Fruit fly (Drosophila melanogaster): ENCODE measurements around the gene CG14829.

The CG14829 gene

DNA sequence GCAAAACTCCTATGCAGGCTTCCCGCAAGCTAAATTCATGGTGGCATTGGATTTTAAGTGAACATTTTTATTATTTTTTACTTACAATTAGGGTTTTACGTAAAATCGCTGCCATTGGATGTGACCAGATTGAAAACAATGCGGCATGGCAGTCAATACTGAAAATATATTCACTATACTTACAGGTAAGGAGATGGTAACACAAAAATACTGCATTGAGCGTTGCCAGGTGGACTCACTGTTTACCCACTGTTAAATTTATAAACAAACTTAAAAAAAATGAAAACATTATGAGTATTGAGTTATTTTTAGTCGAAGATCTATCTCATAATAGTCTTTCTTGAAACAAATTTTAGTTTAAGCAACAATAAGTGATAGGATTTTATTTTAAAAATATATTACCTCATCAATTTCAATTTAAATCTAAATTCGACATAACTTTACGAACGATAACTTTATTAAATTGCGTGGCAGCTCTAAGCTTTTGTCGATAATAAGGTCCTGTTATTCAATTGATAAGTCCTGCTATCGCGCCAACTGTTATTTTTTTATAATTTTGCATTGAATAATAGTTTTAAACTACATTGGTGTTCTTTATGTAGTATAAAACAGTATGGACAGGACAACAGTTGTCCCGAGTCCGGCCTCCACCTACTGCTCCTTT is 6.0 kb upstream of the CG14829 start, which contains the start of the genes mRpL50 and mei-P22 (continued):
- peak; percentile 15 for TF ChIP-seq CG8388 (GFP tag; optimal IDR thresholded peaks at IDR 0.05)
- TF ChIP-seq CG17829 (tag; optimal IDR thresholded peaks at IDR 0.05) = peak; percentile 42
- TF ChIP-seq Abd-B (GFP tag; optimal IDR thresholded peaks at IDR 0.05) = peak; percentile 32
- TF ChIP-seq phol (tag; optimal IDR thresholded peaks at IDR 0.05) = peak; percentile 45
- TF ChIP-seq CG18262 (tag; optimal IDR thresholded peaks at IDR 0.05) = peak; percentile 4
- TF ChIP-seq CG9817 (tag; optimal IDR thresholded peaks at IDR 0.05) = peak; percentile 27
- TF ChIP-seq Dfd (GFP tag; optimal IDR thresholded peaks at IDR 0.05) = no peak
- no peak for TF ChIP-seq Sox100B (GFP tag; optimal IDR thresholded peaks at IDR 0.05)
- TF ChIP-seq CG11696 (GFP tag; IDR thresholded peaks at IDR 0.05) = no peak
- 0 out of 2 replicates have a peak, but pooled peaks have one; percentile 13 for TF ChIP-seq H2.0 (GFP tag; IDR thresholded peaks at IDR 0.05)
- peak; percentile 87 for TF ChIP-seq MBD-R2 (GFP tag; IDR thresholded peaks at IDR 0.05)
- peak; percentile 22 for TF ChIP-seq unpg (GFP tag; optimal IDR thresholded peaks at IDR 0.05)
- peak; percentile 40 for TF ChIP-seq mam (GFP tag; optimal IDR thresholded peaks at IDR 0.05)
- peak in 1 of 2 experiments; percentile 19 for TF ChIP-seq Hr51 (GFP tag; optimal IDR thresholded peaks at IDR 0.05)
- no peak for TF ChIP-seq bigmax (GFP tag; optimal IDR thresholded peaks at IDR 0.05)
- no peak; the same call in 2 of the 3 replicates for TF ChIP-seq ci (GFP tag; IDR thresholded peaks at IDR 0.05)
- no peak for TF ChIP-seq CG13296 (GFP tag; optimal IDR thresholded peaks at IDR 0.05)
- peak; percentile 61 for TF ChIP-seq MESR4 (GFP tag; optimal IDR thresholded peaks at IDR 0.05)
- peak; percentile 46 for TF ChIP-seq CG10267 (tag; optimal IDR thresholded peaks at IDR 0.05)
- TF ChIP-seq CG8290 (GFP tag; optimal IDR thresholded peaks at IDR 0.05) = no peak
- TF ChIP-seq CG8290 (tag; optimal IDR thresholded peaks at IDR 0.05) = peak in 1 of 2 experiments; percentile 55
- peak; percentile 84 for TF ChIP-seq sens (GFP tag)
- peak; percentile 20 for TF ChIP-seq CG8924 (tag; optimal IDR thresholded peaks at IDR 0.05)
- TF ChIP-seq CG4617 (GFP tag; optimal IDR thresholded peaks at IDR 0.05; ENCODE audit: borderline replicate concordance) = peak; percentile 74
- peak; percentile 87 for TF ChIP-seq pzg (GFP tag; optimal IDR thresholded peaks at IDR 0.05)
- peak; percentile 13 for TF ChIP-seq Antp (GFP tag; optimal IDR thresholded peaks at IDR 0.05)
- no peak for TF ChIP-seq ken (GFP tag; IDR thresholded peaks at IDR 0.05)
- no peak for TF ChIP-seq dmrt11E (tag; optimal IDR thresholded peaks at IDR 0.05)
- no peak for TF ChIP-seq ind (GFP tag; optimal IDR thresholded peaks at IDR 0.05)
- no peak for TF ChIP-seq CG15479 (GFP tag; optimal IDR thresholded peaks at IDR 0.05)
- peak; percentile 92 for TF ChIP-seq Ets65A (GFP tag)
- TF ChIP-seq B-H2 (GFP tag; optimal IDR thresholded peaks at IDR 0.05) = peak; percentile 4
- TF ChIP-seq CG15601 (tag; optimal IDR thresholded peaks at IDR 0.05) = peak; percentile 9
- no peak for TF ChIP-seq repo (GFP tag; optimal IDR thresholded peaks at IDR 0.05)
- TF ChIP-seq CG6791 (GFP tag; IDR thresholded peaks at IDR 0.05; ENCODE audit: partially characterized antibody) = 0 out of 3 replicates have a peak, but pooled peaks have one; percentile 38
- TF ChIP-seq grau (tag; optimal IDR thresholded peaks at IDR 0.05) = peak; percentile 37
- TF ChIP-seq CG7839 (tag; optimal IDR thresholded peaks at IDR 0.05) = peak; percentile 28
- peak in 1 of 2 experiments; percentile 30 for TF ChIP-seq bsh (GFP tag; optimal IDR thresholded peaks at IDR 0.05)
- no peak for TF ChIP-seq sc (optimal IDR thresholded peaks at IDR 0.05)
- no peak for TF ChIP-seq sc (GFP tag; optimal IDR thresholded peaks at IDR 0.05)
- peak; percentile 5 for TF ChIP-seq CG9609 (GFP tag; optimal IDR thresholded peaks at IDR 0.05)
- TF ChIP-seq CG1647 (GFP tag; optimal IDR thresholded peaks at IDR 0.05) = peak; percentile 8
- TF ChIP-seq fd96Cb (tag; optimal IDR thresholded peaks at IDR 0.05) = no peak
- TF ChIP-seq CG3163 (GFP tag; optimal IDR thresholded peaks at IDR 0.05) = no peak
- peak; percentile 23 for TF ChIP-seq CG11504 (tag; optimal IDR thresholded peaks at IDR 0.05)
- TF ChIP-seq CG17361 (GFP tag; IDR thresholded peaks at IDR 0.05) = 0 out of 3 replicates have a peak, but pooled peaks have one; percentile 20
- TF ChIP-seq bab2 (GFP tag; optimal IDR thresholded peaks at IDR 0.05) = peak; percentile 25
- TF ChIP-seq CG12659 (GFP tag; optimal IDR thresholded peaks at IDR 0.05) = peak; percentile 59
- peak; percentile 47 for TF ChIP-seq CG12391 (tag; optimal IDR thresholded peaks at IDR 0.05)
